Worm (Caenorhabditis elegans): ENCODE measurements around the gene srz-102.

The srz-102 gene

ce11 chrV:16683359-16683758 lies 4.0 kb upstream of the srz-102 start:
- TF ChIP-seq nhr-20 (tag; optimal IDR thresholded peaks at IDR 0.05) (no peak), grh-1 (GFP tag; IDR thresholded peaks at IDR 0.05) (no peak), mab-9 (GFP tag; IDR thresholded peaks at IDR 0.05) (no peak), jun-1 (tag; optimal IDR thresholded peaks at IDR 0.05) (no peak), aha-1 (tag; optimal IDR thresholded peaks at IDR 0.05) (no peak), nhr-237 (tag; optimal IDR thresholded peaks at IDR 0.05) (no peak), nhr-90 (tag; optimal IDR thresholded peaks at IDR 0.05; ENCODE audit: poor library complexity) (no peak), sox-4 (tag; optimal IDR thresholded peaks at IDR 0.05) (no peak), ztf-11 (tag; optimal IDR thresholded peaks at IDR 0.05) (no peak), ceh-88 (GFP tag; IDR thresholded peaks at IDR 0.05) (no peak), pax-3 (tag; optimal IDR thresholded peaks at IDR 0.05) (no peak), C04F5.9 (tag; optimal IDR thresholded peaks at IDR 0.05) (no peak), elt-3 (tag; optimal IDR thresholded peaks at IDR 0.05) (no peak), unc-62 (GFP tag; optimal IDR thresholded peaks at IDR 0.05) (no peak), pqm-1 (tag; optimal IDR thresholded peaks at IDR 0.05) (no peak), ces-1 (GFP tag; optimal IDR thresholded peaks at IDR 0.05) (no peak), mep-1 (tag; optimal IDR thresholded peaks at IDR 0.05) (no peak)

- TF ChIP-seq ztf-11 (tag; optimal IDR thresholded peaks at IDR 0.05) (no peak), fkh-4 (tag; optimal IDR thresholded peaks at IDR 0.05; ENCODE audit: borderline replicate concordance) (no peak), tbx-2 (tag; optimal IDR thresholded peaks at IDR 0.05) (no peak), irx-1 (tag; optimal IDR thresholded peaks at IDR 0.05) (no peak), nhr-19 (GFP tag; conservative IDR thresholded peaks at IDR 0.05) (no peak), nhr-77 (tag; optimal IDR thresholded peaks at IDR 0.05) (no peak), lsy-2 (tag; optimal IDR thresholded peaks at IDR 0.05) (no peak), vab-15 (tag; optimal IDR thresholded peaks at IDR 0.05) (no peak), nhr-11 (tag; optimal IDR thresholded peaks at IDR 0.05) (no peak), rnt-1 (tag; optimal IDR thresholded peaks at IDR 0.05) (no peak), mef-2 (tag; optimal IDR thresholded peaks at IDR 0.05) (no peak), pag-3 (tag; optimal IDR thresholded peaks at IDR 0.05; ENCODE audit: borderline replicate concordance, insufficient read depth) (no peak), Y116A8C.19 (tag; optimal IDR thresholded peaks at IDR 0.05; ENCODE audit: borderline replicate concordance) (no peak), elt-2 (tag; optimal IDR thresholded peaks at IDR 0.05) (no peak)
Measured at ce11 chrV:16685725-16686124, 1.6 kb upstream of the srz-102 start, which contains the start of gene srw-43. srw-43 (plus strand) TSS chrV:16686025.

- TF ChIP-seq dsc-1 (tag; optimal IDR thresholded peaks at IDR 0.05) (no peak), ceh-8 (GFP tag; optimal IDR thresholded peaks at IDR 0.05) (peak; percentile 56)
Measured at ce11 chrV:16692988-16693387, 5.7 kb downstream of the srz-102 start.

- TF ChIP-seq xbp-1 (tag; optimal IDR thresholded peaks at IDR 0.05): no peak
- no peak for TF ChIP-seq pax-3 (tag; optimal IDR thresholded peaks at IDR 0.05)
- TF ChIP-seq ces-1 (GFP tag; optimal IDR thresholded peaks at IDR 0.05): no peak
Measured at ce11 chrV:16693732-16694131, 6.4 kb downstream of the srz-102 start, which contains the start of gene srw-42. srw-42 (minus strand) TSS chrV:16693832.

- TF ChIP-seq irx-1 (tag; optimal IDR thresholded peaks at IDR 0.05) (no peak), skn-1 (tag; optimal IDR thresholded peaks at IDR 0.05) (no peak), sox-4 (tag; optimal IDR thresholded peaks at IDR 0.05) (no peak), ztf-4 (tag; optimal IDR thresholded peaks at IDR 0.05) (no peak), ceh-82 (tag; optimal IDR thresholded peaks at IDR 0.05) (no peak), lin-15B (tag; optimal IDR thresholded peaks at IDR 0.05) (no peak), ceh-63 (GFP tag; optimal IDR thresholded peaks at IDR 0.05) (no peak), ceh-8 (GFP tag; optimal IDR thresholded peaks at IDR 0.05) (no peak), nhr-84 (tag; optimal IDR thresholded peaks at IDR 0.05) (no peak), nhr-28 (tag; optimal IDR thresholded peaks at IDR 0.05) (no peak), xbp-1 (tag; optimal IDR thresholded peaks at IDR 0.05) (no peak), elt-3 (tag; optimal IDR thresholded peaks at IDR 0.05) (no peak), dpl-1 (GFP tag; optimal IDR thresholded peaks at IDR 0.05) (no peak), ztf-11 (tag; optimal IDR thresholded peaks at IDR 0.05) (no peak), hlh-4 (tag; optimal IDR thresholded peaks at IDR 0.05) (no peak), ets-5 (GFP tag; IDR thresholded peaks at IDR 0.05) (no peak)
Measured at ce11 chrV:16694538-16694937, 7.2 kb downstream of the srz-102 start, which contains the start of gene srz-101. srz-101 (plus strand) TSS chrV:16694838.
